Worm (Caenorhabditis elegans) whole organism, L4 larva: ENCODE measurements around the gene cpr-6.

Experiments used
- D1046.2 ChIP-seq: fragments of 200-800 bp; sonication (Bioruptor generic); IDR thresholded peaks from 2 replicates; pipeline ENCODE4 v1.3.6; 2022; ENCODE audit warnings: missing genetic modification characterization, missing compliant biosample characterization
- F26F4.8 ChIP-seq: fragments of 200-800 bp; sonication (Bioruptor generic); conservative IDR thresholded peaks from 2 replicates; pipeline ENCODE4 v1.3.6; 2022; ENCODE audit warnings: missing genetic modification characterization, missing compliant biosample characterization
- T20F7.1 ChIP-seq: fragments of 200-800 bp; sonication (Bioruptor generic); optimal IDR thresholded peaks from 2 replicates; lab custom pipeline; 2018; ENCODE audit warnings: mild to moderate bottlenecking, missing genetic modification characterization, missing compliant biosample characterization
- Y105C5A.15 ChIP-seq: fragments of 200-800 bp; sonication (Bioruptor generic); IDR thresholded peaks from 2 replicates; pipeline ENCODE4 v1.3.6; 2022; ENCODE audit warnings: missing genetic modification characterization, missing compliant biosample characterization
- aha-1 ChIP-seq: fragments of 150-350 bp; peaks from one replicate; lab custom pipeline; 2014; ENCODE audit warnings: missing biosample characterization, missing genetic modification characterization
- ceh-28 ChIP-seq: fragments of 150-350 bp; optimal IDR thresholded peaks from 2 replicates; lab custom pipeline; 2014; ENCODE audit warnings: missing biosample characterization, missing genetic modification reagents, missing genetic modification characterization
- ctbp-1 ChIP-seq: fragments of 200-800 bp; sonication (Bioruptor generic); IDR thresholded peaks from 2 replicates; pipeline ENCODE4 v1.3.6; 2022; ENCODE audit warnings: missing genetic modification reagents, missing genetic modification characterization, missing compliant biosample characterization
- daf-16 ChIP-seq, 3 experiments: sonication (generic microtip); optimal IDR thresholded peaks; 2 replicates each; lab custom pipeline; 2016 to 2017; ENCODE audit warnings: missing genetic modification characterization in 3 of 3, missing genetic modification reagents in 3 of 3, mild to moderate bottlenecking in 2 of 3, missing compliant biosample characterization in 2 of 3, missing biosample characterization in 1 of 3, moderate library complexity in 1 of 3
- dmd-6 ChIP-seq: fragments of 200-800 bp; sonication (Bioruptor generic); IDR thresholded peaks from 2 replicates; pipeline ENCODE4 v1.3.6; 2022; ENCODE audit warnings: missing genetic modification reagents, missing genetic modification characterization, missing compliant biosample characterization
- dmd-8 ChIP-seq: fragments of 200-800 bp; sonication (Bioruptor generic); IDR thresholded peaks from 2 replicates; pipeline ENCODE4 v1.3.6; 2022; ENCODE audit warnings: missing genetic modification characterization, missing compliant biosample characterization
- dpl-1 ChIP-seq: fragments of 150-350 bp; optimal IDR thresholded peaks from 2 replicates; lab custom pipeline; 2014; ENCODE audit warnings: missing biosample characterization, missing genetic modification reagents, missing genetic modification characterization
- duxl-1 ChIP-seq: sonication (generic microtip); optimal IDR thresholded peaks from 2 replicates; lab custom pipeline; 2016; ENCODE audit warnings: mild to moderate bottlenecking, missing genetic modification characterization, moderate library complexity, missing compliant biosample characterization; ENCODE audit not compliant: poor library complexity
- dve-1 ChIP-seq: sonication (generic microtip); optimal IDR thresholded peaks from 2 replicates; lab custom pipeline; 2017; ENCODE audit warnings: antibody characterized with exemption, mild to moderate bottlenecking, missing genetic modification characterization, missing compliant biosample characterization; ENCODE audit not compliant: insufficient read depth
- egl-27 ChIP-seq: sonication (generic microtip); optimal IDR thresholded peaks from 3 replicates; lab custom pipeline; 2017; ENCODE audit warnings: missing biosample characterization, missing genetic modification reagents, missing genetic modification characterization
- egl-43 ChIP-seq: fragments of 200-800 bp; sonication (Bioruptor generic); IDR thresholded peaks from 2 replicates; pipeline ENCODE4 v1.3.6; 2022; ENCODE audit warnings: missing genetic modification reagents, missing genetic modification characterization, missing compliant biosample characterization
- hif-1 ChIP-seq, 2 experiments: sonication (generic microtip); optimal IDR thresholded peaks; 2 replicates each; lab custom pipeline; 2016 to 2017; ENCODE audit warnings: missing compliant biosample characterization in 2 of 2, missing genetic modification characterization in 2 of 2, missing genetic modification reagents in 2 of 2, missing genotype in 2 of 2, mild to moderate bottlenecking in 1 of 2
- hlh-11 ChIP-seq: fragments of 200-800 bp; sonication (Bioruptor generic); optimal IDR thresholded peaks from 2 replicates; lab custom pipeline; 2018; ENCODE audit warnings: mild to moderate bottlenecking, missing genetic modification characterization, missing compliant biosample characterization
- hlh-30 ChIP-seq: sonication (generic microtip); optimal IDR thresholded peaks from 2 replicates; lab custom pipeline; 2017; ENCODE audit warnings: antibody characterized with exemption, mild to moderate bottlenecking, missing genetic modification characterization, missing compliant biosample characterization; ENCODE audit not compliant: insufficient read depth
- hmg-1.1 ChIP-seq: fragments of 200-800 bp; sonication (Bioruptor generic); IDR thresholded peaks from 2 replicates; pipeline ENCODE4 v1.3.6; 2022; ENCODE audit warnings: missing genetic modification reagents, missing genetic modification characterization, missing compliant biosample characterization
- lin-1 ChIP-seq: fragments of 200-800 bp; sonication (Bioruptor generic); IDR thresholded peaks from 2 replicates; pipeline ENCODE4 v1.3.6; 2022; ENCODE audit warnings: missing genetic modification reagents, missing genetic modification characterization, missing compliant biosample characterization
- lin-38 ChIP-seq: fragments of 200-800 bp; sonication (Bioruptor generic); IDR thresholded peaks from 2 replicates; pipeline ENCODE4 v1.3.6; 2022; ENCODE audit warnings: missing genetic modification reagents, missing genetic modification characterization, missing compliant biosample characterization
- lin-39 ChIP-seq: fragments of 150-350 bp; optimal IDR thresholded peaks from 2 replicates; lab custom pipeline; 2014; ENCODE audit warnings: missing biosample characterization, missing genetic modification reagents, missing genetic modification characterization
- lir-3 ChIP-seq: sonication (generic microtip); optimal IDR thresholded peaks from 2 replicates; lab custom pipeline; 2016; ENCODE audit warnings: mild to moderate bottlenecking, missing genetic modification characterization, missing compliant biosample characterization
- lsy-2 ChIP-seq, 2 experiments: fragments of 150-350 bp in 1 of 2; sonication (generic microtip) in 1 of 2; optimal IDR thresholded peaks; 2 replicates each; lab custom pipeline; 2014 to 2017; ENCODE audit warnings: missing biosample characterization in 2 of 2, missing genetic modification characterization in 2 of 2
- madf-5 ChIP-seq, 2 experiments: fragments of 200-800 bp; sonication (Bioruptor generic); IDR thresholded peaks; 2 replicates each; pipeline ENCODE4 v1.3.6; 2022; ENCODE audit warnings: missing compliant biosample characterization in 2 of 2, missing genetic modification characterization in 2 of 2
- madf-9 ChIP-seq: fragments of 200-800 bp; sonication (Bioruptor generic); conservative IDR thresholded peaks from 2 replicates; pipeline ENCODE4 v1.3.6; 2022; ENCODE audit warnings: missing genetic modification reagents, missing genetic modification characterization, missing compliant biosample characterization
- mep-1 ChIP-seq: fragments of 150-350 bp; sonication (generic microtip); optimal IDR thresholded peaks from 3 replicates; lab custom pipeline; 2014; ENCODE audit warnings: missing biosample characterization, missing genetic modification characterization
- mes-2 ChIP-seq: sonication (generic microtip); optimal IDR thresholded peaks from 2 replicates; lab custom pipeline; 2016; ENCODE audit warnings: missing genotype, mild to moderate bottlenecking, missing genetic modification characterization, missing compliant biosample characterization; ENCODE audit not compliant: poor library complexity, severe bottlenecking
- mxl-3 ChIP-seq: fragments of 200-800 bp; sonication (Bioruptor generic); optimal IDR thresholded peaks from 2 replicates; lab custom pipeline; 2018; ENCODE audit warnings: mild to moderate bottlenecking, missing genetic modification characterization, missing compliant biosample characterization
- nhr-10 ChIP-seq: fragments of 150-350 bp; optimal IDR thresholded peaks from 2 replicates; lab custom pipeline; 2014; ENCODE audit warnings: missing biosample characterization, missing genetic modification characterization
- nhr-102 ChIP-seq: sonication (generic microtip); optimal IDR thresholded peaks from 2 replicates; lab custom pipeline; 2016; ENCODE audit warnings: mild to moderate bottlenecking, missing genetic modification characterization, moderate library complexity, missing compliant biosample characterization
- nhr-111 ChIP-seq: fragments of 200-800 bp; sonication (Bioruptor generic); optimal IDR thresholded peaks from 2 replicates; lab custom pipeline; 2018; ENCODE audit warnings: mild to moderate bottlenecking, missing genetic modification characterization, missing compliant biosample characterization
- nhr-25 ChIP-seq: sonication (generic microtip); optimal IDR thresholded peaks from 2 replicates; lab custom pipeline; 2017; ENCODE audit warnings: missing genetic modification characterization, mild to moderate bottlenecking, missing compliant biosample characterization, antibody characterized with exemption, moderate library complexity, borderline replicate concordance; ENCODE audit not compliant: insufficient read depth
- nhr-28 ChIP-seq: fragments of 150-350 bp; optimal IDR thresholded peaks from 2 replicates; lab custom pipeline; 2014; ENCODE audit warnings: missing biosample characterization, missing genetic modification characterization
- nhr-42 ChIP-seq: fragments of 200-800 bp; sonication (Bioruptor generic); IDR thresholded peaks from 2 replicates; pipeline ENCODE4 v1.3.6; 2022; ENCODE audit warnings: missing genetic modification characterization, missing compliant biosample characterization
- pqm-1 ChIP-seq: sonication (generic microtip); optimal IDR thresholded peaks from 2 replicates; lab custom pipeline; 2017; ENCODE audit warnings: missing biosample characterization, missing genetic modification characterization
- snpc-4 ChIP-seq: fragments of 150-350 bp; optimal IDR thresholded peaks from 2 replicates; lab custom pipeline; 2014; ENCODE audit warnings: missing biosample characterization, missing genetic modification characterization
- tra-1 ChIP-seq: fragments of 200-800 bp; sonication (Bioruptor generic); IDR thresholded peaks from 2 replicates; pipeline ENCODE4 v1.3.6; 2022; ENCODE audit warnings: missing genetic modification reagents, missing genetic modification characterization, missing compliant biosample characterization
- unc-62 ChIP-seq, 3 experiments: fragments of 150-350 bp in 1 of 3; sonication (generic microtip); optimal IDR thresholded peaks in 2 of 3; peaks in 1 of 3; 1 replicate in 1 of 3; 2 replicates in 2 of 3; lab custom pipeline; 2014 to 2017; ENCODE audit warnings: missing biosample characterization in 3 of 3, missing genetic modification characterization in 3 of 3, missing genetic modification reagents in 3 of 3, missing genotype in 1 of 3
- zag-1 ChIP-seq: fragments of 150-350 bp; optimal IDR thresholded peaks from 2 replicates; lab custom pipeline; 2014; ENCODE audit warnings: missing biosample characterization, missing genetic modification characterization
- ztf-7 ChIP-seq: fragments of 150-350 bp; optimal IDR thresholded peaks from 2 replicates; lab custom pipeline; 2014; ENCODE audit warnings: missing biosample characterization, missing genetic modification characterization

Gene cpr-6

DNA sequence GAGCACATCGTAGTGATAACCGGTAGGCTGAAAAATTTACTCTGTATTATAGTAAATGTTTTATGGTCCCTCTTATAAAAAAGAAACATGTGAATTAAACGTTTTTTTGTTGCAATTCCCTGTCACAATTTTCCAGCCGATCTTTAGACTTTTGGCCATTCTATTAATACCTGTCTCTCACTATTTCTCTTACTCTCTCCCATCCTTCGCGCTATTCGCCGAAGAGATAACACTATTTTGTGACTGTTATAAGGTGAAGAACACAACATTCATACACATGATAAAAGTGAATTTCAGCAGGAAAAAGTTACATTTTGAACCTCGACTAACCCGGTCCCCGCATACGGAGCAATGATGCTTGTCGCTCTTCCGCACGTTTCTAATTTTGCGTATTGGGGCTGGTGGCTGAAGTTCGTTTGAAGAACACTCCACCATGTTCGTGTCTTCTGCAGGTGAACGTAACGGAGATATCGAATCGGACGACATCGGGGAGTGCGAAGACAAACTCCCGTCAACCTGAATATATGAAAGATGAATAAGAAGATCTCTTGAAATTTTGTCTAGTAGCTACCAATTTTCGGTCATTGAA lies 32.1 kb downstream of the cpr-6 start (continued):
- TF ChIP-seq D1046.2 (GFP tag; lab: Robert Waterston, UW) = no peak
- TF ChIP-seq dmd-8 (GFP tag; lab: Robert Waterston, UW) = no peak
- TF ChIP-seq snpc-4 (tag; lab: Kevin White, UChicago) = no peak
- no peak for TF ChIP-seq egl-27 (tag; lab: Kevin White, UChicago)
- TF ChIP-seq pqm-1 = peak; percentile 85
- TF ChIP-seq nhr-42 (GFP tag; lab: Robert Waterston, UW) = no peak
- no peak for TF ChIP-seq lin-39
- no peak for TF ChIP-seq Y105C5A.15 (GFP tag; lab: Robert Waterston, UW)
- TF ChIP-seq lin-1 = no peak
- peak; percentile 53 for TF ChIP-seq dve-1 (tag; lab: Kevin White, UChicago)

ce11 chrX:6640570-6641199 lies 33.7 kb downstream of the cpr-6 start, which contains the start of gene nhr-120:
nhr-120 (minus strand) TSS chrX:6640620.
- TF ChIP-seq aha-1 (tag; lab: Kevin White, UChicago) (peak; percentile 49), mes-2 (no peak)

DNA sequence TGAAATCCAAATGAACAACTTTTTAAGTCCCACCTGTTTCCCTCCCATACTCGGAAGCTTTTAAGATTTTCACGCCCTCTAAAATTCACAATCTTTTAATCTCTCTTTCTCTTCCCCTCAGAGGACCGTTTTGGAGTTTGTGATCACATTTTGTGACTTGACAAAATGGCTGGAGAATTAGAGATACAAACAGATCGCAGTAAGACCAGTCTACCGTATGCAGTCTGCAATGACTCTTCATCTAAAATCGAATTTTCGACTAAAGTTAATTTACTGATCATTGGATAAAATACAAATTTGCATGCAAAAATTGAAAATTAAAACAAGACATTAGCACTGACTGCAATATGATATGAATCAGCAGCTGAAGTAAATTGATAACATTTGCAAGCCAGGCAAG lies 34.5 kb downstream of the cpr-6 start:
- TF ChIP-seq nhr-102 (peak; percentile 26), mxl-3 (GFP tag; lab: Kevin White, UChicago) (no peak), nhr-28 (peak; percentile 32), daf-16 (GFP tag; optimal IDR thresholded peaks at IDR 0.05; lab: Kevin White, UChicago) (no peak), daf-16 (tag; optimal IDR thresholded peaks at IDR 0.05; lab: Kevin White, UChicago) (peak; percentile 1), T20F7.1 (GFP tag; lab: Kevin White, UChicago) (peak; percentile 4), nhr-10 (tag; lab: Kevin White, UChicago) (peak; percentile 1), lsy-2 (tag; optimal IDR thresholded peaks at IDR 0.05; lab: Kevin White, UChicago) (peak in 1 of 2 experiments; percentile 21), hmg-1.1 (GFP tag; lab: Robert Waterston, UW) (no peak), aha-1 (tag; lab: Kevin White, UChicago) (peak; percentile 78), dve-1 (tag; lab: Kevin White, UChicago) (peak; percentile 12), F26F4.8 (no peak)

DNA sequence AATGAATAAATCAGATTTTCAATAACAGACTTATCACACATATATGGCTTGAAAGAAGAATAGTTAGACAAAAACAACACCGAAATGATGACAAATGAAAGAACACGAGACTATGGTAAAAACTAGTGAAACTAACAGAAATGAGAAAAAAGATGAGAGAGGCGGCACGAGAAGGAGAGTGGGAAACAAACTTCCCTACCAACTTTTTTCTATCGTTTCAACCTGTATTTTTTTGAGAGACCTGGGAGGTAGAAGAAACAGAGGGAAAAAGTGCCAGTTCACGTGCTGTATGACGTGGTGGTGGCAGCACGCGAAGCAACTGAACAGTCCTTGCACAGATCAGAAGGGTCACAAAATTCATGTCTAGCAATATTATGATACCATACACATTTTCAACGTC lies 35.8 kb downstream of the cpr-6 start:
- TF ChIP-seq dpl-1 (GFP tag; lab: Kevin White, UChicago) (no peak), ceh-28 (tag; lab: Kevin White, UChicago) (no peak), zag-1 (no peak), madf-9 (GFP tag; lab: Robert Waterston, UW) (no peak), mep-1 (tag; lab: Kevin White, UChicago) (peak; percentile 39), ctbp-1 (GFP tag; lab: Robert Waterston, UW) (no peak), lin-38 (no peak), hlh-11 (tag; lab: Kevin White, UChicago) (peak; percentile 78), hif-1 (tag; optimal IDR thresholded peaks at IDR 0.05; lab: Kevin White, UChicago) (peak in 1 of 2 experiments; percentile 16), madf-5 (GFP tag; IDR thresholded peaks at IDR 0.05; lab: Robert Waterston, UW) (no peak), lir-3 (no peak), daf-16 (GFP tag; optimal IDR thresholded peaks at IDR 0.05; lab: Kevin White, UChicago) (no peak), daf-16 (tag; optimal IDR thresholded peaks at IDR 0.05; lab: Kevin White, UChicago) (peak; percentile 71), nhr-28 (peak; percentile 16), duxl-1 (tag; lab: Kevin White, UChicago) (no peak), egl-43 (GFP tag; lab: Robert Waterston, UW) (no peak), lin-39 (no peak), nhr-111 (GFP tag; lab: Kevin White, UChicago) (no peak), dmd-6 (GFP tag; lab: Robert Waterston, UW) (peak; percentile 70), hlh-30 (tag; lab: Kevin White, UChicago) (peak; percentile 91), mxl-3 (GFP tag; lab: Kevin White, UChicago) (peak; percentile 48), tra-1 (GFP tag; lab: Robert Waterston, UW) (0 out of 2 replicates have a peak, but pooled peaks have one; percentile 26), nhr-25 (tag; lab: Kevin White, UChicago) (no peak), F26F4.8 (no peak), unc-62 (GFP tag; optimal IDR thresholded peaks at IDR 0.05 in 1 of 2; lab: Kevin White, UChicago) (peak in 1 of 2 experiments; percentile 82), unc-62 (tag; optimal IDR thresholded peaks at IDR 0.05; lab: Kevin White, UChicago) (no peak), dve-1 (tag; lab: Kevin White, UChicago) (peak; percentile 69), ztf-7 (no peak), aha-1 (tag; lab: Kevin White, UChicago) (peak; percentile 95)
